Fruit fly (Drosophila melanogaster) whole organism, embryonic: ENCODE measurements around the gene Dhps.

ENCODE experiments used
- Atf3 ChIP-seq: fragments of 200-800 bp; sonication (Bioruptor generic); optimal IDR thresholded peaks from 3 replicates; lab custom pipeline; 2016; ENCODE audit warnings: missing biosample characterization, missing genetic modification characterization
- CG10654 ChIP-seq: fragments of 200-800 bp; sonication (Bioruptor generic); optimal IDR thresholded peaks from 2 replicates; lab custom pipeline; 2016; ENCODE audit warnings: missing biosample characterization, missing genetic modification characterization
- CG10979 ChIP-seq: fragments of 200-800 bp; sonication (Bioruptor generic); optimal IDR thresholded peaks from 2 replicates; lab custom pipeline; 2018; ENCODE audit warnings: missing biosample characterization, mild to moderate bottlenecking, missing genetic modification characterization, moderate library complexity
- CG11247 ChIP-seq: fragments of 200-800 bp; sonication (Bioruptor generic); IDR thresholded peaks from 2 replicates; pipeline ENCODE4 v1.3.6; 2022; ENCODE audit warnings: missing biosample characterization, missing genetic modification characterization
- CG14965 ChIP-seq: fragments of 200-800 bp; sonication (Bioruptor generic); optimal IDR thresholded peaks from 2 replicates; lab custom pipeline; 2016; ENCODE audit warnings: missing biosample characterization, missing genetic modification characterization, borderline replicate concordance
- CG16863 ChIP-seq: fragments of 200-800 bp; sonication (Bioruptor generic); optimal IDR thresholded peaks from 3 replicates; lab custom pipeline; 2016; ENCODE audit warnings: missing biosample characterization, missing genetic modification characterization
- CG17361 ChIP-seq: fragments of 200-800 bp; sonication (Bioruptor generic); IDR thresholded peaks from 3 replicates; pipeline ENCODE4 v1.3.6; 2022; ENCODE audit warnings: missing biosample characterization, missing genetic modification characterization
- CG2116 ChIP-seq: fragments of 200-800 bp; sonication (Bioruptor generic); optimal IDR thresholded peaks from 3 replicates; lab custom pipeline; 2018; ENCODE audit warnings: missing biosample characterization, mild to moderate bottlenecking, missing genetic modification characterization
- CG3281 ChIP-seq: fragments of 200-800 bp; sonication (Bioruptor generic); optimal IDR thresholded peaks from 3 replicates; lab custom pipeline; 2017; ENCODE audit warnings: missing biosample characterization, mild to moderate bottlenecking, missing genetic modification characterization
- CG42726 ChIP-seq: fragments of 200-800 bp; sonication (Bioruptor generic); IDR thresholded peaks from 2 replicates; pipeline ENCODE4 v1.3.6; 2022; ENCODE audit warnings: missing biosample characterization, missing genetic modification characterization; ENCODE audit not compliant: partially characterized antibody
- CG6854 ChIP-seq: fragments of 200-800 bp; sonication (Bioruptor generic); optimal IDR thresholded peaks from 3 replicates; lab custom pipeline; 2017; ENCODE audit warnings: missing biosample characterization, mild to moderate bottlenecking, missing genetic modification characterization
- CG7372 ChIP-seq: fragments of 200-800 bp; sonication (Bioruptor generic); IDR thresholded peaks from 2 replicates; pipeline ENCODE4 v1.3.6; 2022; ENCODE audit warnings: missing biosample characterization, missing genetic modification characterization
- CG8388 ChIP-seq: fragments of 200-800 bp; sonication (Bioruptor generic); optimal IDR thresholded peaks from 2 replicates; lab custom pipeline; 2019; ENCODE audit warnings: missing biosample characterization, mild to moderate bottlenecking, missing genetic modification characterization, moderate library complexity
- CG9437 ChIP-seq: fragments of 200-800 bp; sonication (Bioruptor generic); optimal IDR thresholded peaks from 2 replicates; lab custom pipeline; 2018; ENCODE audit warnings: missing biosample characterization, mild to moderate bottlenecking, missing genetic modification characterization
- CrebB ChIP-seq: fragments of 200-800 bp; sonication (Bioruptor generic); optimal IDR thresholded peaks from 3 replicates; lab custom pipeline; 2018; ENCODE audit warnings: missing biosample characterization, mild to moderate bottlenecking, missing genetic modification characterization
- D ChIP-seq, 2 experiments: fragments of 200-800 bp in 1 of 2; fragments of >200 bp in 1 of 2; sonication (Bioruptor generic) in 1 of 2; optimal IDR thresholded peaks; 2 replicates in 1 of 2; 3 replicates in 1 of 2; lab custom pipeline; 2017; ENCODE audit warnings: mild to moderate bottlenecking in 1 of 2, missing biosample characterization in 1 of 2, missing genetic modification characterization in 1 of 2, missing genetic modification reagents in 1 of 2
- Deaf1 ChIP-seq: fragments of 200-800 bp; optimal IDR thresholded peaks from 3 replicates; lab custom pipeline; 2019; ENCODE audit warnings: missing biosample characterization, mild to moderate bottlenecking, missing genetic modification characterization, moderate library complexity
- Dip2 ChIP-seq: fragments of 200-800 bp; sonication (Bioruptor generic); IDR thresholded peaks from 2 replicates; pipeline ENCODE4 v1.3.6; 2022; ENCODE audit warnings: missing biosample characterization, missing genetic modification characterization
- HLH4C ChIP-seq: fragments of 200-800 bp; sonication (Bioruptor generic); IDR thresholded peaks from 3 replicates; pipeline ENCODE4 v1.3.6; 2022; ENCODE audit warnings: missing biosample characterization, missing genetic modification characterization; ENCODE audit not compliant: partially characterized antibody
- Hand ChIP-seq: fragments of 200-800 bp; sonication (Bioruptor generic); optimal IDR thresholded peaks from 2 replicates; lab custom pipeline; 2017; ENCODE audit warnings: mild to moderate bottlenecking, missing biosample characterization, missing genetic modification reagents, missing genetic modification characterization
- HmgD ChIP-seq: fragments of 200-800 bp; sonication (Bioruptor generic); optimal IDR thresholded peaks from 3 replicates; lab custom pipeline; 2016; ENCODE audit warnings: missing biosample characterization, missing genetic modification characterization
- Lim3 ChIP-seq: fragments of 200-800 bp; sonication (Bioruptor generic); IDR thresholded peaks from 2 replicates; pipeline ENCODE4 v1.3.6; 2022; ENCODE audit warnings: missing biosample characterization, missing genetic modification characterization
- MBD-R2 ChIP-seq: fragments of 200-800 bp; sonication (Bioruptor generic); IDR thresholded peaks from 2 replicates; pipeline ENCODE4 v1.3.6; 2022; ENCODE audit warnings: missing biosample characterization, missing genetic modification characterization
- Myb ChIP-seq: fragments of 200-800 bp; sonication (Bioruptor generic); optimal IDR thresholded peaks from 2 replicates; lab custom pipeline; 2016; ENCODE audit warnings: missing biosample characterization, missing genetic modification characterization
- Opbp ChIP-seq: fragments of 200-800 bp; sonication (Bioruptor generic); IDR thresholded peaks from 3 replicates; pipeline ENCODE4 v1.3.6; 2022; ENCODE audit warnings: missing biosample characterization, missing genetic modification characterization; ENCODE audit not compliant: partially characterized antibody
- Ptx1 ChIP-seq: fragments of 200-800 bp; sonication (Bioruptor generic); IDR thresholded peaks from 2 replicates; pipeline ENCODE4 v1.3.6; 2022; ENCODE audit warnings: missing biosample characterization, missing genetic modification characterization
- Ssrp ChIP-seq: fragments of 200-800 bp; sonication (Bioruptor generic); optimal IDR thresholded peaks from 2 replicates; lab custom pipeline; 2018; ENCODE audit warnings: missing biosample characterization, mild to moderate bottlenecking, missing genetic modification characterization, moderate library complexity
- abd-A ChIP-seq: fragments of 200-800 bp; sonication (Bioruptor generic); optimal IDR thresholded peaks from 3 replicates; lab custom pipeline; 2019; ENCODE audit warnings: missing biosample characterization, mild to moderate bottlenecking, missing genetic modification characterization, moderate library complexity
- bigmax ChIP-seq: fragments of 200-800 bp; sonication (Bioruptor generic); optimal IDR thresholded peaks from 2 replicates; lab custom pipeline; 2018; ENCODE audit warnings: missing biosample characterization, mild to moderate bottlenecking, missing genetic modification characterization
- bowl ChIP-seq: fragments of 200-800 bp; sonication (Bioruptor generic); IDR thresholded peaks from 2 replicates; pipeline ENCODE4 v1.3.6; 2022; ENCODE audit warnings: missing biosample characterization, missing genetic modification characterization
- cas ChIP-seq: fragments of 200-800 bp; sonication (Bioruptor generic); IDR thresholded peaks from 2 replicates; pipeline ENCODE4 v1.3.6; 2022; ENCODE audit warnings: missing biosample characterization, missing genetic modification characterization
- chif ChIP-seq, 2 experiments: fragments of 200-800 bp; sonication (Bioruptor generic); optimal IDR thresholded peaks; 3 replicates each; lab custom pipeline; 2016; ENCODE audit warnings: missing biosample characterization in 2 of 2, missing genetic modification characterization in 2 of 2
- crp ChIP-seq, 2 experiments: fragments of 200-800 bp; sonication (Bioruptor generic); optimal IDR thresholded peaks; 2 replicates in 1 of 2; 3 replicates in 1 of 2; lab custom pipeline; 2017; ENCODE audit warnings: missing biosample characterization in 2 of 2, missing genetic modification characterization in 2 of 2, mild to moderate bottlenecking in 1 of 2, moderate library complexity in 1 of 2
- cwo ChIP-seq: fragments of 200-800 bp; sonication (Bioruptor generic); optimal IDR thresholded peaks from 3 replicates; lab custom pipeline; 2017; ENCODE audit warnings: missing biosample characterization, missing genetic modification characterization, mild to moderate bottlenecking, moderate library complexity, missing genetic modification reagents
- disco-r ChIP-seq: fragments of 200-800 bp; sonication (Bioruptor generic); optimal IDR thresholded peaks from 2 replicates; lab custom pipeline; 2016; ENCODE audit warnings: missing biosample characterization, missing genetic modification characterization
- ems ChIP-seq: fragments of 200-800 bp; sonication (Bioruptor generic); optimal IDR thresholded peaks from 3 replicates; lab custom pipeline; 2016; ENCODE audit warnings: missing biosample characterization, missing genetic modification characterization
- exex ChIP-seq: fragments of 200-800 bp; sonication (Bioruptor generic); optimal IDR thresholded peaks from 4 replicates; lab custom pipeline; 2018; ENCODE audit warnings: missing biosample characterization, mild to moderate bottlenecking, missing genetic modification characterization, moderate library complexity
- jigr1 ChIP-seq: fragments of 200-800 bp; sonication (Bioruptor generic); IDR thresholded peaks from 3 replicates; pipeline ENCODE4 v1.3.6; 2022; ENCODE audit warnings: missing biosample characterization, missing genetic modification characterization
- nerfin-2 ChIP-seq: fragments of 200-800 bp; sonication (Bioruptor generic); IDR thresholded peaks from 2 replicates; pipeline ENCODE4 v1.3.6; 2022; ENCODE audit warnings: missing biosample characterization, missing genetic modification characterization; ENCODE audit not compliant: partially characterized antibody
- pnt ChIP-seq: fragments of 200-800 bp; sonication (Bioruptor generic); optimal IDR thresholded peaks from 3 replicates; lab custom pipeline; 2016; ENCODE audit warnings: missing biosample characterization, missing genetic modification characterization
- ranshi ChIP-seq: fragments of 200-800 bp; sonication (Bioruptor generic); IDR thresholded peaks from 2 replicates; pipeline ENCODE4 v1.3.6; 2022; ENCODE audit warnings: missing biosample characterization, missing genetic modification characterization
- row ChIP-seq: fragments of 200-800 bp; sonication (Bioruptor generic); IDR thresholded peaks from 3 replicates; pipeline ENCODE4 v1.3.6; 2022; ENCODE audit warnings: missing biosample characterization, missing genetic modification characterization
- schlank ChIP-seq: fragments of 200-800 bp; sonication (Bioruptor generic); optimal IDR thresholded peaks from 2 replicates; lab custom pipeline; 2018; ENCODE audit warnings: missing biosample characterization, mild to moderate bottlenecking, missing genetic modification characterization
- sd ChIP-seq: fragments of 200-800 bp; sonication (Bioruptor generic); optimal IDR thresholded peaks from 3 replicates; lab custom pipeline; 2018; ENCODE audit warnings: missing biosample characterization, mild to moderate bottlenecking, missing genetic modification characterization, moderate library complexity
- sima ChIP-seq: fragments of 200-800 bp; sonication (Bioruptor generic); optimal IDR thresholded peaks from 2 replicates; lab custom pipeline; 2016; ENCODE audit warnings: missing biosample characterization, missing genetic modification characterization
- so ChIP-seq: fragments of 200-800 bp; sonication (Bioruptor generic); IDR thresholded peaks from 3 replicates; pipeline ENCODE4 v1.3.6; 2022; ENCODE audit warnings: missing biosample characterization, missing genetic modification characterization
- vvl ChIP-seq: fragments of 200-800 bp; sonication (Bioruptor generic); IDR thresholded peaks from 2 replicates; pipeline ENCODE4 v1.3.6; 2022; ENCODE audit warnings: missing biosample characterization, missing genetic modification characterization
- yki ChIP-seq: fragments of >200 bp; optimal IDR thresholded peaks from 3 replicates; lab custom pipeline; 2018

Gene Dhps

dm6 chr3L:8186627-8187396 lies 11.2 kb upstream of the Dhps start, which contains the start of the genes ERR and Atg18a (continued):
- TF ChIP-seq bigmax (GFP tag; lab: Kevin White, UChicago) (no peak), crp (GFP tag; optimal IDR thresholded peaks at IDR 0.05; lab: Kevin White, UChicago) (peak in 1 of 2 experiments; percentile 63), disco-r (GFP tag; lab: Kevin White, UChicago) (no peak), ranshi (peak; percentile 88), CG9437 (GFP tag; lab: Kevin White, UChicago) (no peak), Ssrp (tag; lab: Kevin White, UChicago) (peak; percentile 88), CG17361 (GFP tag; lab: Robert Waterston, UW) (peak; percentile 92), Atf3 (peak; percentile 62), vvl (GFP tag; lab: Robert Waterston, UW) (peak; percentile 85), CG11247 (GFP tag; lab: Robert Waterston, UW) (peak; percentile 80), pnt (peak; percentile 79), CG10654 (GFP tag; lab: Kevin White, UChicago) (peak; percentile 82), bowl (GFP tag; lab: Robert Waterston, UW) (no peak), CG8388 (GFP tag; lab: Kevin White, UChicago) (peak; percentile 71), Myb (GFP tag; lab: Kevin White, UChicago) (peak; percentile 51), cwo (GFP tag; lab: Kevin White, UChicago) (peak; percentile 51), CG6854 (GFP tag; lab: Kevin White, UChicago) (no peak), CG14965 (GFP tag; lab: Kevin White, UChicago) (no peak), D (optimal IDR thresholded peaks at IDR 0.05; lab: Kevin White, UChicago) (peak; percentile 39), D (GFP tag; optimal IDR thresholded peaks at IDR 0.05; lab: Kevin White, UChicago) (peak; percentile 79), schlank (no peak), row (GFP tag; lab: Robert Waterston, UW) (peak; percentile 98), ems (GFP tag; lab: Kevin White, UChicago) (peak; percentile 76), MBD-R2 (peak; percentile 76), so (0 out of 3 replicates have a peak, but pooled peaks have one; percentile 66), CG3281 (peak; percentile 87), Deaf1 (tag; lab: Kevin White, UChicago) (peak; percentile 28), HmgD (peak; percentile 79), CG2116 (peak; percentile 99), nerfin-2 (GFP tag; lab: Robert Waterston, UW) (0 out of 2 replicates have a peak, but pooled peaks have one; percentile 26), exex (tag; lab: Kevin White, UChicago) (peak; percentile 50), CG10979 (tag; lab: Kevin White, UChicago) (peak; percentile 68), chif (GFP tag; optimal IDR thresholded peaks at IDR 0.05; lab: Kevin White, UChicago) (peak; percentile 75 to 80), sima (GFP tag; lab: Kevin White, UChicago) (no peak), CG16863 (peak; percentile 51), Dip2 (GFP tag; lab: Robert Waterston, UW) (peak; percentile 61), cas (peak; percentile 83), CG42726 (GFP tag; lab: Robert Waterston, UW) (peak; percentile 14; the same call in 1 of the 2 replicates), Lim3 (peak; percentile 45; the same call in 1 of the 2 replicates), Opbp (GFP tag; lab: Robert Waterston, UW) (peak; percentile 51; the same call in 1 of the 3 replicates), abd-A (tag; lab: Kevin White, UChicago) (no peak), Hand (peak; percentile 17), HLH4C (peak; percentile 45; the same call in 1 of the 3 replicates), sd (tag; lab: Kevin White, UChicago) (no peak), CrebB (tag; lab: Kevin White, UChicago) (peak; percentile 13), jigr1 (GFP tag; lab: Robert Waterston, UW) (peak; percentile 71; the same call in 2 of the 3 replicates), Ptx1 (peak; percentile 92), CG7372 (GFP tag; lab: Robert Waterston, UW) (peak; percentile 89), yki (lab: Kevin White, UChicago) (no peak)
